Worm (Caenorhabditis elegans) whole organism, L4 larva: ENCODE results near the gene Y27F2A.9.
"Not testable (repeated sequence)": the region's sequence is repeated elsewhere in the genome, so short reads cannot be mapped to it uniquely, and the experiment has no call there.

Source experiments
- F10B5.3 ChIP-seq: sonication (generic microtip); optimal IDR thresholded peaks from 2 replicates; lab custom pipeline; 2016; ENCODE audit warnings: mild to moderate bottlenecking, missing genetic modification characterization, missing compliant biosample characterization
- F37D6.2 ChIP-seq: sonication (generic microtip); optimal IDR thresholded peaks from 2 replicates; lab custom pipeline; 2016; ENCODE audit warnings: mild to moderate bottlenecking, missing genetic modification characterization, missing compliant biosample characterization
- F49E8.2 ChIP-seq: sonication (generic microtip); optimal IDR thresholded peaks from 2 replicates; lab custom pipeline; 2016; ENCODE audit warnings: missing compliant biosample characterization, mild to moderate bottlenecking, missing genetic modification characterization, borderline replicate concordance
- Y48G9A.11 ChIP-seq: fragments of 200-800 bp; sonication (Bioruptor generic); IDR thresholded peaks from 2 replicates; pipeline ENCODE4 v1.3.6; 2022; ENCODE audit warnings: missing genetic modification reagents, missing genetic modification characterization, missing compliant biosample characterization
- Y5F2A.4 ChIP-seq: fragments of 200-800 bp; sonication (Bioruptor generic); optimal IDR thresholded peaks from 2 replicates; lab custom pipeline; 2018; ENCODE audit warnings: mild to moderate bottlenecking, missing genetic modification characterization, missing compliant biosample characterization
- ZK337.2 ChIP-seq: fragments of 200-800 bp; sonication (Bioruptor generic); IDR thresholded peaks from 2 replicates; pipeline ENCODE4 v1.3.6; 2022; ENCODE audit warnings: missing genetic modification reagents, missing genetic modification characterization, missing compliant biosample characterization
- aha-1 ChIP-seq: fragments of 150-350 bp; peaks from one replicate; lab custom pipeline; 2014; ENCODE audit warnings: missing biosample characterization, missing genetic modification characterization
- ceh-28 ChIP-seq: fragments of 150-350 bp; optimal IDR thresholded peaks from 2 replicates; lab custom pipeline; 2014; ENCODE audit warnings: missing biosample characterization, missing genetic modification reagents, missing genetic modification characterization
- ctbp-1 ChIP-seq: fragments of 200-800 bp; sonication (Bioruptor generic); IDR thresholded peaks from 2 replicates; pipeline ENCODE4 v1.3.6; 2022; ENCODE audit warnings: missing genetic modification reagents, missing genetic modification characterization, missing compliant biosample characterization
- dmd-9 ChIP-seq: fragments of 200-800 bp; sonication (Bioruptor generic); IDR thresholded peaks from 2 replicates; pipeline ENCODE4 v1.3.6; 2022; ENCODE audit warnings: missing genetic modification reagents, missing genetic modification characterization, missing compliant biosample characterization
- dpl-1 ChIP-seq: fragments of 150-350 bp; optimal IDR thresholded peaks from 2 replicates; lab custom pipeline; 2014; ENCODE audit warnings: missing biosample characterization, missing genetic modification reagents, missing genetic modification characterization
- dve-1 ChIP-seq: sonication (generic microtip); optimal IDR thresholded peaks from 2 replicates; lab custom pipeline; 2017; ENCODE audit warnings: antibody characterized with exemption, mild to moderate bottlenecking, missing genetic modification characterization, missing compliant biosample characterization; ENCODE audit not compliant: insufficient read depth
- egl-27 ChIP-seq: sonication (generic microtip); optimal IDR thresholded peaks from 3 replicates; lab custom pipeline; 2017; ENCODE audit warnings: missing biosample characterization, missing genetic modification reagents, missing genetic modification characterization
- egl-43 ChIP-seq: fragments of 200-800 bp; sonication (Bioruptor generic); IDR thresholded peaks from 2 replicates; pipeline ENCODE4 v1.3.6; 2022; ENCODE audit warnings: missing genetic modification reagents, missing genetic modification characterization, missing compliant biosample characterization
- fkh-10 ChIP-seq: fragments of 150-350 bp; optimal IDR thresholded peaks from 2 replicates; lab custom pipeline; 2014; ENCODE audit warnings: missing biosample characterization, missing genetic modification reagents, missing genetic modification characterization
- fos-1 ChIP-seq: fragments of 150-350 bp; optimal IDR thresholded peaks from 2 replicates; lab custom pipeline; 2014; ENCODE audit warnings: missing biosample characterization, missing genetic modification characterization
- hif-1 ChIP-seq, 2 experiments: sonication (generic microtip); optimal IDR thresholded peaks; 2 replicates each; lab custom pipeline; 2016 to 2017; ENCODE audit warnings: missing compliant biosample characterization in 2 of 2, missing genetic modification characterization in 2 of 2, missing genetic modification reagents in 2 of 2, missing genotype in 2 of 2, mild to moderate bottlenecking in 1 of 2
- hlh-11 ChIP-seq: fragments of 200-800 bp; sonication (Bioruptor generic); optimal IDR thresholded peaks from 2 replicates; lab custom pipeline; 2018; ENCODE audit warnings: mild to moderate bottlenecking, missing genetic modification characterization, missing compliant biosample characterization
- lim-7 ChIP-seq: fragments of 200-800 bp; sonication (Bioruptor generic); IDR thresholded peaks from 2 replicates; pipeline ENCODE4 v1.3.6; 2022; ENCODE audit warnings: missing genetic modification characterization, missing compliant biosample characterization
- lin-29 ChIP-seq: fragments of 200-800 bp; sonication (Bioruptor generic); IDR thresholded peaks from 2 replicates; pipeline ENCODE4 v1.3.6; 2022; ENCODE audit warnings: missing genetic modification reagents, missing genetic modification characterization, missing compliant biosample characterization
- lir-3 ChIP-seq: sonication (generic microtip); optimal IDR thresholded peaks from 2 replicates; lab custom pipeline; 2016; ENCODE audit warnings: mild to moderate bottlenecking, missing genetic modification characterization, missing compliant biosample characterization
- mdl-1 ChIP-seq, 2 experiments: fragments of 150-350 bp in 1 of 2; sonication (generic microtip) in 1 of 2; optimal IDR thresholded peaks; 2 replicates each; lab custom pipeline; 2014 to 2017; ENCODE audit warnings: missing biosample characterization in 2 of 2, missing genetic modification characterization in 2 of 2
- nhr-111 ChIP-seq: fragments of 200-800 bp; sonication (Bioruptor generic); optimal IDR thresholded peaks from 2 replicates; lab custom pipeline; 2018; ENCODE audit warnings: mild to moderate bottlenecking, missing genetic modification characterization, missing compliant biosample characterization
- nhr-237 ChIP-seq: sonication (generic microtip); optimal IDR thresholded peaks from 2 replicates; lab custom pipeline; 2017; ENCODE audit warnings: missing biosample characterization, missing genetic modification characterization
- nhr-28 ChIP-seq: fragments of 150-350 bp; optimal IDR thresholded peaks from 2 replicates; lab custom pipeline; 2014; ENCODE audit warnings: missing biosample characterization, missing genetic modification characterization
- nhr-42 ChIP-seq: fragments of 200-800 bp; sonication (Bioruptor generic); IDR thresholded peaks from 2 replicates; pipeline ENCODE4 v1.3.6; 2022; ENCODE audit warnings: missing genetic modification characterization, missing compliant biosample characterization
- nhr-48 ChIP-seq: sonication (generic microtip); optimal IDR thresholded peaks from 2 replicates; lab custom pipeline; 2016; ENCODE audit warnings: mild to moderate bottlenecking, missing genetic modification characterization, missing compliant biosample characterization
- nhr-76 ChIP-seq: fragments of 150-350 bp; optimal IDR thresholded peaks from 2 replicates; lab custom pipeline; 2014; ENCODE audit warnings: missing biosample characterization, missing genetic modification characterization
- nhr-77 ChIP-seq: fragments of 150-350 bp; optimal IDR thresholded peaks from 2 replicates; lab custom pipeline; 2014; ENCODE audit warnings: missing biosample characterization, missing genetic modification characterization
- php-3 ChIP-seq: fragments of 200-800 bp; sonication (Bioruptor generic); IDR thresholded peaks from 2 replicates; pipeline ENCODE4 v1.3.6; 2022; ENCODE audit warnings: missing genetic modification reagents, missing genetic modification characterization, missing compliant biosample characterization
- spr-3 ChIP-seq: fragments of 200-800 bp; sonication (Bioruptor generic); optimal IDR thresholded peaks from 2 replicates; lab custom pipeline; 2018; ENCODE audit warnings: mild to moderate bottlenecking, missing genetic modification characterization, missing compliant biosample characterization
- tag-97 ChIP-seq: fragments of 200-800 bp; sonication (Bioruptor generic); IDR thresholded peaks from 2 replicates; pipeline ENCODE4 v1.3.6; 2022; ENCODE audit warnings: missing genetic modification characterization, missing compliant biosample characterization
- unc-62 ChIP-seq, 3 experiments: fragments of 150-350 bp in 1 of 3; sonication (generic microtip); optimal IDR thresholded peaks in 2 of 3; peaks in 1 of 3; 1 replicate in 1 of 3; 2 replicates in 2 of 3; lab custom pipeline; 2014 to 2017; ENCODE audit warnings: missing biosample characterization in 3 of 3, missing genetic modification characterization in 3 of 3, missing genetic modification reagents in 3 of 3, missing genotype in 1 of 3
- vab-7 ChIP-seq: fragments of 200-800 bp; sonication (Bioruptor generic); IDR thresholded peaks from 2 replicates; pipeline ENCODE4 v1.3.6; 2022; ENCODE audit warnings: missing genetic modification reagents, missing genetic modification characterization, missing compliant biosample characterization
- zag-1 ChIP-seq: fragments of 150-350 bp; optimal IDR thresholded peaks from 2 replicates; lab custom pipeline; 2014; ENCODE audit warnings: missing biosample characterization, missing genetic modification characterization
- zfp-2 ChIP-seq: sonication (generic microtip); optimal IDR thresholded peaks from 2 replicates; lab custom pipeline; 2016; ENCODE audit warnings: mild to moderate bottlenecking, missing genetic modification characterization, missing compliant biosample characterization
- zip-2 ChIP-seq: fragments of 150-350 bp; optimal IDR thresholded peaks from 2 replicates; lab custom pipeline; 2014; ENCODE audit warnings: missing biosample characterization, missing genetic modification characterization

Gene Y27F2A.9

DNA sequence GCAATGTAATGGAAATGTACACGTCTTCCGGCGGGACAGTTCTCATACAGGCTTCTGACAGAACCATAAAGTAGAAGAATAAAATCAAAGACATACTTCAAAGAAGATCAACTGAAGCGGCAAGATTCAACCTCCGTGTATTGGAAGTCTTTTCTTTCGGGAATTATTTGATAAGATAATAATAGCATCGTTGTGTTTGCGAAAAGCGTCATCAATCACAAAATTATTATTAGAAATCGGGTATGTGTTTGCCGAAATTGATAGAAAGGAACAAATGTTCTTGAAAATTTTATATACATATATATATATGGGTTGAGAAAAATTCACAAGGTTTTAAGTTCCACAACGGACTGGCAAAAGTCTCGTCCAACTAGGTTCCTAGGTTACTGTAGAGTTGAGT is at the start of gene Y27F2A.9:
Gene Y27F2A.9 (minus strand): TSS at position 101 of the 400 bp plus-strand sequence.
- TF ChIP-seq aha-1 (tag; lab: Kevin White, UChicago); Y5F2A.4 (GFP tag; lab: Kevin White, UChicago); hlh-11: not testable (repeated sequence)

DNA sequence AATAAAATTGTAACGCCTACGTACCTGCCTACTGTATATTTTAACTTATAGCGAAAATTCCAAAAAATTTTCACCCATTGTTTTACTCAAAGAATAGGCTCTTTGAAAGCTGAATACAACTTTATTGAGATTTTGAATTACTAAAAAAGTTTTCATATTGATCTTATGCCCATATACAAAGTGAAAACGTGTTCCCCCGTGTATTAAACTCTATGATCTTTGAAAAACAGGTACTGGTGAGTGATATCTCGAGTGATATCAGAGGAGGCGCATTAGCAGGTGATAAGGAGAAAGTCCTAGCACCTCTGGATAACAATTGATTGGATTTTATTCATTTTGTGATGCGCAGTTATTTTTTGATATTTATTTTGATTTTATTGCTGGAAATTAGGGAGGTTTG is 48.8 kb upstream of the Y27F2A.9 start, which contains the start of gene C17F4.3:
Gene C17F4.3 (plus strand): TSS at position 301 of the 400 bp plus-strand sequence.
- peak in 1 of 2 experiments; percentile 70 for TF ChIP-seq unc-62 (GFP tag; optimal IDR thresholded peaks at IDR 0.05 in 1 of 2; lab: Kevin White, UChicago)
- TF ChIP-seq unc-62 (tag; optimal IDR thresholded peaks at IDR 0.05; lab: Kevin White, UChicago) = no peak
- no peak for TF ChIP-seq mdl-1 (tag; optimal IDR thresholded peaks at IDR 0.05; lab: Kevin White, UChicago)

DNA sequence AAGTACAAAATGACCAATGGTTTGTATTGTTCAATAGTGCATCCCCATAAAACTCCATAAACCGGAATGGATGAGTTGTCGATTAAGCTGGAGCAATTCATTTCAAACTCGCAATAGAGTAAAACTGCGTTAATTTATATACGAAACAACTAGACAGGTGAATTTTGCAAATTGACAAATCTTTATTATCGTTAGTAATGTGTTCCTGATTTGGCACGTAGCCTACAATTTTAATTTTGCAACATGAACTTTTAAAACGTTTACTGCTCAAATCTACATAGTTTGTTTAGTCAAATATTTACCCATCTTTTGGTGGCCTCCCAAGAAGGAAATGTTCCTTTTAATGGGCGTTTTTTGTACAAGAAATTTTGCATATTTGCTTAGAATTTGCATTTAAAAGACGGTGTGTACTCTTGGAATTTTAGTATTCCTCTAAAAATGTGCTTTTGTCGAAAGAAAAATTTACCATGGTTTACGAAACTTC is 45.6 kb upstream of the Y27F2A.9 start, which contains the start of the genes srz-67 and C17F4.11:
Gene srz-67 (minus strand): TSS at position 101 of the 484 bp plus-strand sequence.
Gene C17F4.11 (plus strand): TSS at position 434 of the 484 bp plus-strand sequence.
- peak in 1 of 2 experiments; percentile 2 for TF ChIP-seq unc-62 (GFP tag; optimal IDR thresholded peaks at IDR 0.05 in 1 of 2; lab: Kevin White, UChicago)
- TF ChIP-seq unc-62 (tag; optimal IDR thresholded peaks at IDR 0.05; lab: Kevin White, UChicago) = no peak
- TF ChIP-seq zfp-2 (tag; lab: Kevin White, UChicago) = no peak

DNA sequence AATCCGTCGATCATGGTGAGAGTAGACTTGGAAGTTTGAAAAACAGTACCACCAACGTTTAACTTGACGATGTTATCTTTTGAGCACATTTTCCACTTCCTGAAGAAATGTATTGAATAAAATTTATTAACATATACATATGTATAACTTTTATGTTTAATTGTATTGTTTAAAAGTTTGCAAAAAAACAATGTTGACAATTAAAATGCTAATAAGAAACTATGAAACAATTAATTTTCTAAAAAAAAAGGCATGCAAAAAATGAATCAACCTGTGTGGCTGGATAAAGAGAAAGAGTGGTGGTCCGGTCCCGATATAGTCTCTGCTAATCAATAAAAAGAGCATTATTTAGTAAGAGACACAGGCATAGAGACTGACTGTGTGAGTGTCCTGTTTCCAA is 43.3 kb upstream of the Y27F2A.9 start, which contains the start of gene C17F4.8:
Gene C17F4.8 (minus strand): TSS at position 101 of the 400 bp plus-strand sequence.
- TF ChIP-seq spr-3 (no peak), F10B5.3 (tag; lab: Kevin White, UChicago) (no peak), tag-97 (no peak)

DNA sequence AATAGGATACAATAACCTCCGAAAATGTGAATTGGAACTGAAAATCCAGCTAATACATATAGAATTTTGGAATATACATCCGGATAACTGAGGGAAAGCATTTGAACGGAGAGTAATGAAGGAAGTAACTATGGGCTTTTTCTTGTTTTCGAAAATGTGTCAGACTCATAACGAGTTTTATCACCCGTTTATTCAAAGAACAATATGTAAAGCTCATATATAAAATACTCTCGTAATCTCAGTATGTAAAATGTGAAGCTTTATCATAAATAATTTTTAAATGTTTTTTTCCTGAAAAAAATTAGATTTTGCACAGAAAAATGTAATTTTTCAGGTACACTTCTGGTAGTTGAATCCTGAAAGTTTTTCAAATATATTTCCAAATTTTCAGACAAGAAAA is 39.0 kb upstream of the Y27F2A.9 start, which contains the start of gene srh-297:
Gene srh-297 (minus strand): TSS at position 101 of the 400 bp plus-strand sequence.
- TF ChIP-seq ceh-28 (tag; lab: Kevin White, UChicago) = no peak
- no peak for TF ChIP-seq zip-2 (tag; lab: Kevin White, UChicago)
- no peak for TF ChIP-seq hif-1 (tag; optimal IDR thresholded peaks at IDR 0.05; lab: Kevin White, UChicago)
- TF ChIP-seq F37D6.2 (tag; lab: Kevin White, UChicago) = no peak
- no peak for TF ChIP-seq dmd-9 (GFP tag; lab: Robert Waterston, UW)
- no peak for TF ChIP-seq lim-7 (GFP tag; lab: Robert Waterston, UW)
- no peak for TF ChIP-seq nhr-111 (GFP tag; lab: Kevin White, UChicago)
- no peak for TF ChIP-seq ctbp-1 (GFP tag; lab: Robert Waterston, UW)

DNA sequence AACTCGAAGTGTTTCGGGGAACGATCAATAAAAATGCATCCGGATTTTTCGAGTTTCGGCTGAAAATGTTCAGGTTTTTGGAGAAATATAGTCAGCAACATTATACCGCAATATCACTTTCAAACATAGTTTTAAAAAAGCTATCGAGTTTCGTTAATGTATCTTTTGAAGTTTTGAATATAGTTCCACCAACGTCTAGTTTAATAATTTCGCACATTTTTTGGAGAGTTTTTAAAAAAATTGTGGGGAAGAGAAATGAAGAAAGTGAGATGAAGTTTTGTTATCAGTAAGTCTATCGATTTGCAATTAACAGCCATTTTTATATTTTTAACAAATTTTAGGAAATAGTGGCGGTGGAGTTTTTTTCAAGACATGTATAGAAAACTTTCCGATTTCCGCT is 34.3 kb upstream of the Y27F2A.9 start, which contains the start of gene ZC239.17:
Gene ZC239.17 (minus strand): TSS at position 101 of the 400 bp plus-strand sequence.
- no peak for TF ChIP-seq nhr-42 (GFP tag; lab: Robert Waterston, UW)
- TF ChIP-seq egl-43 = no peak
- no peak for TF ChIP-seq hif-1 (tag; optimal IDR thresholded peaks at IDR 0.05; lab: Kevin White, UChicago)
- no peak for TF ChIP-seq nhr-237 (tag; lab: Kevin White, UChicago)
- no peak for TF ChIP-seq nhr-76
- TF ChIP-seq ctbp-1 (GFP tag; lab: Robert Waterston, UW) = no peak
- no peak for TF ChIP-seq dpl-1
- TF ChIP-seq nhr-77 (tag; lab: Kevin White, UChicago) = no peak
- TF ChIP-seq ZK337.2 (GFP tag; lab: Robert Waterston, UW) = no peak
- TF ChIP-seq fos-1 (tag; lab: Kevin White, UChicago) = no peak
- TF ChIP-seq lir-3 (tag; lab: Kevin White, UChicago) = no peak
- no peak for TF ChIP-seq lin-29 (GFP tag; lab: Robert Waterston, UW)
- no peak for TF ChIP-seq nhr-48

DNA sequence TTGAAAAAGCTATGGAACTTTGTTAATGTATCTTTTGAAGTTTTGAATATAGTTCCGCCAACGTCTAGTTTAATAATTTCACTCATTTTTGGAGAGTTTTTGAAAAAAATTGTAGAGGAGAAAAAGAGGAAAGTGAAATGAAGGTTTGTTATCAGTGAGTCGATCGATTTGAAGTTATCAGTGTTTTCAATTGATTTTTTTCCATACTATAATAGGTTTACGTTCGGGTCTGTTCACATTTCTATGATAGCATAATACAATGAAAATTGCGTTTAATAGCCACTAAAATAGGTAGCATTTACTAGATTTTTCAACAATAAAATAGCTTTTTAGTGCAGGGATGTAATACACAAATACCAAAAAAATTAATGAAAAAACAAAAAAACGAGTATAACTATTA is 33.8 kb upstream of the Y27F2A.9 start, which contains the start of gene ZC239.16:
Gene ZC239.16 (minus strand): TSS at position 120 of the 400 bp plus-strand sequence.
- TF ChIP-seq zag-1 (tag; lab: Kevin White, UChicago) (no peak), F49E8.2 (tag; lab: Kevin White, UChicago) (no peak), Y48G9A.11 (GFP tag; lab: Robert Waterston, UW) (no peak), nhr-111 (GFP tag; lab: Kevin White, UChicago) (no peak), egl-43 (no peak), ZK337.2 (GFP tag; lab: Robert Waterston, UW) (no peak), php-3 (GFP tag; lab: Robert Waterston, UW) (peak; percentile 27; the same call in 1 of the 2 replicates), vab-7 (GFP tag; lab: Robert Waterston, UW) (no peak), unc-62 (GFP tag; optimal IDR thresholded peaks at IDR 0.05 in 1 of 2; lab: Kevin White, UChicago) (no peak), unc-62 (tag; optimal IDR thresholded peaks at IDR 0.05; lab: Kevin White, UChicago) (no peak), fkh-10 (GFP tag; lab: Kevin White, UChicago) (no peak), dmd-9 (GFP tag; lab: Robert Waterston, UW) (no peak), egl-27 (tag; lab: Kevin White, UChicago) (no peak), dve-1 (tag; lab: Kevin White, UChicago) (peak; percentile 23), dpl-1 (no peak), nhr-28 (peak; percentile 50)
